Fruit fly (Drosophila melanogaster) whole organism, embryonic: ENCODE results near the gene CG17625.

Experiments used
- Adf1 ChIP-seq: fragments of 200-800 bp; sonication (Bioruptor generic); IDR thresholded peaks from 2 replicates; pipeline ENCODE4 v1.3.6; 2022; ENCODE audit warnings: missing biosample characterization, missing genetic modification characterization
- CG12942 ChIP-seq: fragments of 200-800 bp; sonication (Bioruptor generic); optimal IDR thresholded peaks from 3 replicates; lab custom pipeline; 2016; ENCODE audit warnings: missing biosample characterization, missing genetic modification characterization
- CG13123 ChIP-seq: fragments of 200-800 bp; sonication (Bioruptor generic); optimal IDR thresholded peaks from 2 replicates; lab custom pipeline; 2016; ENCODE audit warnings: missing biosample characterization, missing genetic modification characterization
- CG13775 ChIP-seq: fragments of 200-800 bp; sonication (Bioruptor generic); optimal IDR thresholded peaks from 3 replicates; lab custom pipeline; 2017; ENCODE audit warnings: missing biosample characterization, mild to moderate bottlenecking, missing genetic modification characterization
- CG14860 ChIP-seq: fragments of 200-800 bp; sonication (Bioruptor generic); IDR thresholded peaks from 3 replicates; pipeline ENCODE4 v1.3.6; 2022; ENCODE audit warnings: missing biosample characterization, missing genetic modification characterization; ENCODE audit not compliant: partially characterized antibody
- CG15269 ChIP-seq: fragments of 200-800 bp; sonication (Bioruptor generic); optimal IDR thresholded peaks from 2 replicates; lab custom pipeline; 2018; ENCODE audit warnings: missing biosample characterization, mild to moderate bottlenecking, missing genetic modification characterization, moderate library complexity
- CG18764 ChIP-seq: fragments of 200-800 bp; sonication (Bioruptor generic); optimal IDR thresholded peaks from 3 replicates; lab custom pipeline; 2016; ENCODE audit warnings: missing biosample characterization, missing genetic modification characterization
- CG2202 ChIP-seq: fragments of 200-800 bp; sonication (Bioruptor generic); optimal IDR thresholded peaks from 2 replicates; lab custom pipeline; 2018; ENCODE audit warnings: missing biosample characterization, mild to moderate bottlenecking, missing genetic modification characterization
- CG2678 ChIP-seq: fragments of 200-800 bp; sonication (Bioruptor generic); optimal IDR thresholded peaks from 3 replicates; lab custom pipeline; 2019; ENCODE audit warnings: missing biosample characterization, mild to moderate bottlenecking, missing genetic modification characterization, moderate library complexity
- CG5953 ChIP-seq: fragments of 200-800 bp; sonication (Bioruptor generic); IDR thresholded peaks from 2 replicates; pipeline ENCODE4 v1.3.6; 2022; ENCODE audit warnings: missing biosample characterization, missing genetic modification characterization
- CG6254 ChIP-seq: fragments of 200-800 bp; sonication (Bioruptor generic); optimal IDR thresholded peaks from 3 replicates; lab custom pipeline; 2017; ENCODE audit warnings: mild to moderate bottlenecking, missing biosample characterization, missing genetic modification reagents, missing genetic modification characterization
- CG7271 ChIP-seq: fragments of 200-800 bp; sonication (Bioruptor generic); optimal IDR thresholded peaks from 2 replicates; lab custom pipeline; 2018; ENCODE audit warnings: missing biosample characterization, mild to moderate bottlenecking, missing genetic modification characterization, moderate library complexity
- CG7786 ChIP-seq: fragments of 200-800 bp; sonication (Bioruptor generic); optimal IDR thresholded peaks from 2 replicates; lab custom pipeline; 2016; ENCODE audit warnings: missing biosample characterization, missing genetic modification characterization
- CG7839 ChIP-seq: fragments of 200-800 bp; sonication (Bioruptor generic); optimal IDR thresholded peaks from 3 replicates; lab custom pipeline; 2018; ENCODE audit warnings: missing biosample characterization, mild to moderate bottlenecking, missing genetic modification characterization, moderate library complexity
- CG8089 ChIP-seq: fragments of 200-800 bp; sonication (Bioruptor generic); optimal IDR thresholded peaks from 3 replicates; lab custom pipeline; 2016; ENCODE audit warnings: missing biosample characterization, missing genetic modification characterization
- CG8290 ChIP-seq, 3 experiments: fragments of 200-800 bp; sonication (Bioruptor generic); optimal IDR thresholded peaks; 2 replicates each; lab custom pipeline; 2016 to 2019; ENCODE audit warnings: missing biosample characterization in 3 of 3, missing genetic modification characterization in 3 of 3, mild to moderate bottlenecking in 2 of 3, moderate library complexity in 1 of 3
- CTCF ChIP-seq: fragments of 200-800 bp; sonication (Bioruptor generic); optimal IDR thresholded peaks from 2 replicates; lab custom pipeline; 2017; ENCODE audit warnings: missing biosample characterization, mild to moderate bottlenecking, missing genetic modification characterization, moderate library complexity
- Camta ChIP-seq: fragments of 200-800 bp; sonication (Bioruptor generic); optimal IDR thresholded peaks from 2 replicates; lab custom pipeline; 2016; ENCODE audit warnings: missing biosample characterization, missing genetic modification characterization
- Dad ChIP-seq: fragments of 200-800 bp; sonication (Bioruptor generic); optimal IDR thresholded peaks from 3 replicates; lab custom pipeline; 2016; ENCODE audit warnings: missing biosample characterization, missing genetic modification characterization
- Dp ChIP-seq: fragments of 200-800 bp; sonication (Bioruptor generic); optimal IDR thresholded peaks from 2 replicates; lab custom pipeline; 2018; ENCODE audit warnings: missing biosample characterization, mild to moderate bottlenecking, missing genetic modification characterization, moderate library complexity
- HLH4C ChIP-seq: fragments of 200-800 bp; sonication (Bioruptor generic); IDR thresholded peaks from 3 replicates; pipeline ENCODE4 v1.3.6; 2022; ENCODE audit warnings: missing biosample characterization, missing genetic modification characterization; ENCODE audit not compliant: partially characterized antibody
- Jarid2 ChIP-seq: fragments of 200-800 bp; sonication (Bioruptor generic); optimal IDR thresholded peaks from 3 replicates; lab custom pipeline; 2017; ENCODE audit warnings: mild to moderate bottlenecking, missing biosample characterization, missing genetic modification reagents, missing genetic modification characterization
- Kr ChIP-seq: fragments of 200-800 bp; sonication (Bioruptor generic); optimal IDR thresholded peaks from 2 replicates; lab custom pipeline; 2017; ENCODE audit warnings: missing biosample characterization, mild to moderate bottlenecking, missing genetic modification characterization
- Mad ChIP-seq: fragments of 200-800 bp; sonication (Bioruptor generic); optimal IDR thresholded peaks from 2 replicates; lab custom pipeline; 2016; ENCODE audit warnings: missing biosample characterization, missing genetic modification characterization
- Oli ChIP-seq: fragments of 200-800 bp; sonication (Bioruptor generic); optimal IDR thresholded peaks from 2 replicates; lab custom pipeline; 2018; ENCODE audit warnings: missing biosample characterization, mild to moderate bottlenecking, missing genetic modification characterization, moderate library complexity
- TFAM ChIP-seq: fragments of 200-800 bp; sonication (Bioruptor generic); optimal IDR thresholded peaks from 2 replicates; lab custom pipeline; 2017; ENCODE audit warnings: missing biosample characterization, missing genetic modification characterization, inconsistent platforms
- Vsx1 ChIP-seq: fragments of 200-800 bp; sonication (Bioruptor generic); optimal IDR thresholded peaks from 2 replicates; lab custom pipeline; 2017; ENCODE audit warnings: missing biosample characterization, mild to moderate bottlenecking, missing genetic modification characterization, missing genetic modification reagents
- aop ChIP-seq: fragments of 200-800 bp; sonication (Bioruptor generic); IDR thresholded peaks from 2 replicates; pipeline ENCODE4 v1.3.6; 2022; ENCODE audit warnings: missing biosample characterization, missing genetic modification characterization
- ara ChIP-seq: fragments of 200-800 bp; sonication (Bioruptor generic); IDR thresholded peaks from 2 replicates; pipeline ENCODE4 v1.3.6; 2022; ENCODE audit warnings: missing biosample characterization, missing genetic modification characterization
- ase ChIP-seq: fragments of 200-800 bp; sonication (Bioruptor generic); IDR thresholded peaks from 3 replicates; pipeline ENCODE4 v1.3.6; 2022; ENCODE audit warnings: missing biosample characterization, missing genetic modification characterization
- br ChIP-seq: fragments of >200 bp; optimal IDR thresholded peaks from 2 replicates; lab custom pipeline; 2017
- crol ChIP-seq: fragments of 200-800 bp; sonication (Bioruptor generic); IDR thresholded peaks from 2 replicates; pipeline ENCODE4 v1.3.6; 2022; ENCODE audit warnings: missing biosample characterization, missing genetic modification characterization
- dimm ChIP-seq: fragments of 200-800 bp; sonication (Bioruptor generic); IDR thresholded peaks from 2 replicates; pipeline ENCODE4 v1.3.6; 2022; ENCODE audit warnings: missing biosample characterization, missing genetic modification characterization
- dm ChIP-seq: fragments of 200-800 bp; sonication (Bioruptor generic); optimal IDR thresholded peaks from 3 replicates; lab custom pipeline; 2016; ENCODE audit warnings: missing biosample characterization, missing genetic modification characterization
- en ChIP-seq: fragments of 200-800 bp; sonication (Bioruptor generic); optimal IDR thresholded peaks from 2 replicates; lab custom pipeline; 2016; ENCODE audit warnings: missing biosample characterization, missing genetic modification characterization
- esg ChIP-seq: fragments of 200-800 bp; sonication (Bioruptor generic); conservative IDR thresholded peaks from 2 replicates; pipeline ENCODE4 v1.3.6; 2022; ENCODE audit warnings: missing biosample characterization, missing genetic modification characterization
- fd64A ChIP-seq: fragments of 200-800 bp; sonication (Bioruptor generic); optimal IDR thresholded peaks from 3 replicates; lab custom pipeline; 2018; ENCODE audit warnings: missing biosample characterization, mild to moderate bottlenecking, missing genetic modification characterization
- grn ChIP-seq: fragments of 200-800 bp; sonication (Bioruptor generic); optimal IDR thresholded peaks from 3 replicates; lab custom pipeline; 2017; ENCODE audit warnings: missing biosample characterization, missing genetic modification characterization
- ind ChIP-seq: fragments of 200-800 bp; sonication (Bioruptor generic); optimal IDR thresholded peaks from 3 replicates; lab custom pipeline; 2016; ENCODE audit warnings: missing biosample characterization, missing genetic modification characterization
- insv ChIP-seq, 2 experiments: fragments of 200-800 bp; sonication (Bioruptor generic); optimal IDR thresholded peaks; 3 replicates each; lab custom pipeline; 2016 to 2018; ENCODE audit warnings: missing biosample characterization in 2 of 2, missing genetic modification characterization in 2 of 2
- klu ChIP-seq: fragments of 200-800 bp; sonication (Bioruptor generic); IDR thresholded peaks from 2 replicates; pipeline ENCODE4 v1.3.6; 2022; ENCODE audit warnings: missing biosample characterization, missing genetic modification characterization
- lab ChIP-seq: fragments of 200-800 bp; sonication (Bioruptor generic); optimal IDR thresholded peaks from 3 replicates; lab custom pipeline; 2017; ENCODE audit warnings: missing biosample characterization, missing genetic modification characterization, mild to moderate bottlenecking, moderate library complexity, missing genetic modification reagents
- lbe ChIP-seq: fragments of 200-800 bp; sonication (Bioruptor generic); optimal IDR thresholded peaks from 2 replicates; lab custom pipeline; 2016; ENCODE audit warnings: missing biosample characterization, mild to moderate bottlenecking, missing genetic modification characterization
- pan ChIP-seq, 4 experiments: fragments of >200 bp in 3 of 4; fragments of 200-800 bp in 1 of 4; sonication (Bioruptor generic) in 1 of 4; optimal IDR thresholded peaks in 3 of 4; IDR thresholded peaks in 1 of 4; 2 replicates each; pipeline versions ENCODE4 v1.3.6 to Lab custom; 2017 to 2022; ENCODE audit warnings: missing biosample characterization in 2 of 4, missing genetic modification characterization in 2 of 4, mixed read lengths in 1 of 4
- pb ChIP-seq: fragments of 200-800 bp; sonication (Bioruptor generic); optimal IDR thresholded peaks from 3 replicates; lab custom pipeline; 2016; ENCODE audit warnings: missing biosample characterization, missing genetic modification characterization
- peb ChIP-seq: fragments of 200-800 bp; sonication (Bioruptor generic); IDR thresholded peaks from 2 replicates; pipeline ENCODE4 v1.3.6; 2022; ENCODE audit warnings: missing biosample characterization, missing genetic modification characterization
- sens ChIP-seq: fragments of 200-800 bp; sonication (Bioruptor generic); peaks from one replicate; lab custom pipeline; 2016; ENCODE audit warnings: missing biosample characterization, missing genetic modification characterization
- sens-2 ChIP-seq: fragments of 200-800 bp; sonication (Bioruptor generic); IDR thresholded peaks from 2 replicates; pipeline ENCODE4 v1.3.6; 2022; ENCODE audit warnings: missing biosample characterization, missing genetic modification characterization
- sisA ChIP-seq: fragments of 200-800 bp; sonication (Bioruptor generic); IDR thresholded peaks from 2 replicates; pipeline ENCODE4 v1.3.6; 2022; ENCODE audit warnings: missing biosample characterization, missing genetic modification characterization
- so ChIP-seq: fragments of 200-800 bp; sonication (Bioruptor generic); IDR thresholded peaks from 3 replicates; pipeline ENCODE4 v1.3.6; 2022; ENCODE audit warnings: missing biosample characterization, missing genetic modification characterization
- tio ChIP-seq: fragments of 200-800 bp; sonication (Bioruptor generic); optimal IDR thresholded peaks from 2 replicates; lab custom pipeline; 2017; ENCODE audit warnings: missing biosample characterization, missing genetic modification characterization, inconsistent platforms

The CG17625 gene

DNA sequence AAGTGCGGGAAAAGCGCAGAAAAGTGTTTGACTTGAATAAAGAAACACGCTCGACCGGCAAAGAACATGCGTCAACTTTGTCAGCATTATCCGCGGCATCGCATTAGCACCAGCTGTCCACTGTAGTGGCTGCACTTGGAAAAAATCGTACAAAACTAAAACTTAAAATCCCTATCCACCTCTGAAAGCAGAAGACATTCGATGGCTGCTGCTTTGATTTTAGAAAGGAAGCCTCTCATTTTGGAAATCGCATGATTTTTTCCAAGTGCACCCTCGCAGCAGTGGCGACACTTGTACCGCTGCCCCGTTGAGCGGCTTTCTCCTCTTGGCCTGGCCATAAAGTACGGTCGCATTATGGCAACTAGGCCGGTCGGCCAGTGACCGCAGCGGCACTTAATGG is 22.4 kb upstream of the CG17625 start (continued):
- TF ChIP-seq so (GFP tag; lab: Robert Waterston, UW), result peak; percentile 12; the same call in 1 of the 3 replicates
- peak; percentile 22 for TF ChIP-seq CG8089 (GFP tag; lab: Kevin White, UChicago)
- TF ChIP-seq esg, result peak; percentile 48; the same call in 1 of the 2 replicates
- TF ChIP-seq HLH4C, result no peak
- peak; percentile 21 for TF ChIP-seq CG15269
- TF ChIP-seq en (GFP tag; lab: Kevin White, UChicago), result no peak
- no peak for TF ChIP-seq Jarid2 (GFP tag; lab: Kevin White, UChicago)
- no peak for TF ChIP-seq Kr (GFP tag; lab: Kevin White, UChicago)
- TF ChIP-seq CG5953 (GFP tag; lab: Robert Waterston, UW), result 0 out of 2 replicates have a peak, but pooled peaks have one; percentile 38
- peak; percentile 89 for TF ChIP-seq sens (GFP tag; lab: Kevin White, UChicago)
- TF ChIP-seq Camta, result no peak
- TF ChIP-seq pan (optimal IDR thresholded peaks at IDR 0.05; lab: Kevin White, UChicago), result no peak
- TF ChIP-seq pan (GFP tag; optimal IDR thresholded peaks at IDR 0.05 in 1 of 2, IDR thresholded peaks at IDR 0.05 in 1 of 2), result peak in 1 of 2 experiments; percentile 34
- no peak for TF ChIP-seq crol
- TF ChIP-seq CG13123, result no peak
- no peak for TF ChIP-seq peb (GFP tag; lab: Robert Waterston, UW)
- TF ChIP-seq CG12942 (GFP tag; lab: Kevin White, UChicago), result peak; percentile 52
- no peak for TF ChIP-seq Dad
- TF ChIP-seq CG18764 (GFP tag; lab: Kevin White, UChicago), result no peak
- peak; percentile 54 for TF ChIP-seq CG7839 (tag; lab: Kevin White, UChicago)
- TF ChIP-seq CG6254 (GFP tag; lab: Kevin White, UChicago), result no peak
- TF ChIP-seq sens-2 (GFP tag; lab: Robert Waterston, UW), result peak; percentile 27; the same call in 1 of the 2 replicates
- no peak for TF ChIP-seq CG8290 (GFP tag; optimal IDR thresholded peaks at IDR 0.05; lab: Kevin White, UChicago)
- peak in 1 of 2 experiments; percentile 33 for TF ChIP-seq CG8290 (tag; optimal IDR thresholded peaks at IDR 0.05; lab: Kevin White, UChicago)
- no peak for TF ChIP-seq CG14860 (GFP tag; lab: Robert Waterston, UW)
- TF ChIP-seq CG7786, result no peak
- peak; percentile 56 for TF ChIP-seq CG2678 (tag; lab: Kevin White, UChicago)
- TF ChIP-seq insv (GFP tag; optimal IDR thresholded peaks at IDR 0.05; lab: Kevin White, UChicago), result no peak
- no peak for TF ChIP-seq Adf1 (GFP tag; lab: Robert Waterston, UW)
- no peak for TF ChIP-seq Vsx1 (GFP tag; lab: Kevin White, UChicago)
- no peak for TF ChIP-seq aop (GFP tag; lab: Robert Waterston, UW)
- TF ChIP-seq CG13775 (GFP tag; lab: Kevin White, UChicago), result no peak
- TF ChIP-seq CG7271 (tag; lab: Kevin White, UChicago), result no peak
- peak; percentile 8 for TF ChIP-seq tio (GFP tag; lab: Kevin White, UChicago)
- TF ChIP-seq lab (GFP tag; lab: Kevin White, UChicago), result peak; percentile 41
- no peak for TF ChIP-seq fd64A
- TF ChIP-seq sisA (GFP tag; lab: Robert Waterston, UW), result peak; percentile 62
- TF ChIP-seq pb, result peak; percentile 44
- TF ChIP-seq ind, result peak; percentile 51
- no peak for TF ChIP-seq CG2202 (tag; lab: Kevin White, UChicago)
- TF ChIP-seq lbe, result no peak
- TF ChIP-seq TFAM (GFP tag; lab: Kevin White, UChicago), result no peak
- TF ChIP-seq dimm (GFP tag; lab: Robert Waterston, UW), result 0 out of 2 replicates have a peak, but pooled peaks have one; percentile 37
- TF ChIP-seq dm, result no peak
- peak; percentile 54 for TF ChIP-seq Oli
- no peak for TF ChIP-seq br (lab: Kevin White, UChicago)
- no peak for TF ChIP-seq klu
- 0 out of 3 replicates have a peak, but pooled peaks have one; percentile 12 for TF ChIP-seq ase (GFP tag; lab: Robert Waterston, UW)
- TF ChIP-seq ara, result peak; percentile 49; the same call in 1 of the 2 replicates
- no peak for TF ChIP-seq Mad
- no peak for TF ChIP-seq CTCF
- TF ChIP-seq grn (GFP tag; lab: Kevin White, UChicago), result no peak
- no peak for TF ChIP-seq Dp (GFP tag; lab: Kevin White, UChicago)
